Fruit fly (Drosophila melanogaster): ENCODE data around the gene Syt14.

DNA sequence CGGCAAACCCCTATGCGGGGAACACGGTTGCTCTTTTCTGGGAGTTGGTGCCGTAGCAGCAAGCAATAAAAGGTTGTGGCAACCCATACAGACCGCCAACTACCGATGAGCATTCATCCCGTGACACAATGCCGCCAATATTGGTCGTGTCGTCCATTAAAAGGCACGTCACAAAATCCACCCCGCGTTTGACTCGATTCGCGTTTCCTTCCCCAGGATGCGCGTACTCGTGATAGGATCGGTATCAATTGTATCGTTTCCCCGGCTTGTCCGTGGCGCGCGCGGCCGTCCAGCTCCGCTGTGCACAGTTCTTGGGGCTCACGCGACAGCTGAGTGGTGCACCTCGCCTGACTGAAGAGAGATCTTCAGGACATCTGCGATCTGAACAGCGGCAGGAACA, 31.3 kb upstream of the Syt14 start:
- TF ChIP-seq CG8478 (optimal IDR thresholded peaks at IDR 0.05) (no peak), psq (optimal IDR thresholded peaks at IDR 0.05) (no peak)
